Fruit fly (Drosophila melanogaster) whole organism, pupa: ENCODE results near the gene Rh4.

Experiments
- CG14655 ChIP-seq: fragments of 200-800 bp; sonication (Bioruptor generic); optimal IDR thresholded peaks from 3 replicates; lab custom pipeline; 2017; ENCODE audit warnings: mild to moderate bottlenecking, missing biosample characterization, missing genetic modification reagents, missing genetic modification characterization
- CG15710 ChIP-seq: fragments of 200-800 bp; sonication (Bioruptor generic); optimal IDR thresholded peaks from 2 replicates; lab custom pipeline; 2018; ENCODE audit warnings: missing biosample characterization, mild to moderate bottlenecking, missing genetic modification characterization, moderate library complexity
- CG34367 ChIP-seq: fragments of 200-800 bp; sonication (Bioruptor generic); optimal IDR thresholded peaks from 2 replicates; lab custom pipeline; 2018; ENCODE audit warnings: missing biosample characterization, mild to moderate bottlenecking, missing genetic modification characterization
- CG8301 ChIP-seq: fragments of 200-800 bp; sonication (Bioruptor generic); optimal IDR thresholded peaks from 2 replicates; lab custom pipeline; 2018; ENCODE audit warnings: missing biosample characterization, mild to moderate bottlenecking, missing genetic modification characterization
- EcR ChIP-seq: fragments of 200-800 bp; sonication (Bioruptor generic); optimal IDR thresholded peaks from 3 replicates; lab custom pipeline; 2019; ENCODE audit warnings: missing biosample characterization, missing genetic modification characterization, mild to moderate bottlenecking, moderate library complexity, missing genetic modification reagents
- Pif1B ChIP-seq: fragments of 200-800 bp; sonication (Bioruptor generic); optimal IDR thresholded peaks from 3 replicates; lab custom pipeline; 2016; ENCODE audit warnings: missing biosample characterization, missing genetic modification characterization

dm6 chr3L:16887272-16887671 lies 25.0 kb upstream of the Rh4 start:
- TF ChIP-seq EcR (GFP tag; lab: Kevin White, UChicago), result no peak
- no peak for TF ChIP-seq Pif1B (GFP tag; lab: Kevin White, UChicago)
- no peak for TF ChIP-seq CG8301 (tag; lab: Kevin White, UChicago)
- no peak for TF ChIP-seq CG15710
- TF ChIP-seq CG34367 (tag; lab: Kevin White, UChicago), result no peak
- no peak for TF ChIP-seq CG14655
